Fruit fly (Drosophila melanogaster) ovary, adult (tissue): ENCODE data around the gene CG2444.
A peak's percentile ranks its signal among the peaks of the same experiment; 100 is the strongest.

ENCODE experiments used
- CG17801 ChIP-seq: fragments of 200-800 bp; optimal IDR thresholded peaks from 2 replicates; lab custom pipeline; 2019; ENCODE audit warnings: missing biosample characterization, mild to moderate bottlenecking, missing genetic modification characterization, moderate library complexity; ENCODE audit not compliant: partially characterized antibody

Gene CG2444

dm6 chrX:11680405-11680804 lies 24.7 kb downstream of the CG2444 start:
- peak; percentile 74 for TF ChIP-seq CG17801 (GFP tag; lab: Kevin White, UChicago)

dm6 chrX:11679461-11679860 lies 25.6 kb downstream of the CG2444 start:
- peak; percentile 1 for TF ChIP-seq CG17801 (GFP tag; lab: Kevin White, UChicago)

dm6 chrX:11678539-11679040 lies 26.5 kb downstream of the CG2444 start, which contains the start of the genes Vlet and bif:
Gene Vlet (minus strand): TSS chrX:11678589.
Gene bif (plus strand): TSS chrX:11678970.
- TF ChIP-seq CG17801 (GFP tag; lab: Kevin White, UChicago), result peak; percentile 74

- no peak for TF ChIP-seq CG17801 (GFP tag; lab: Kevin White, UChicago)
Observed at dm6 chrX:11664058-11664457, 41.0 kb downstream of the CG2444 start.

DNA sequence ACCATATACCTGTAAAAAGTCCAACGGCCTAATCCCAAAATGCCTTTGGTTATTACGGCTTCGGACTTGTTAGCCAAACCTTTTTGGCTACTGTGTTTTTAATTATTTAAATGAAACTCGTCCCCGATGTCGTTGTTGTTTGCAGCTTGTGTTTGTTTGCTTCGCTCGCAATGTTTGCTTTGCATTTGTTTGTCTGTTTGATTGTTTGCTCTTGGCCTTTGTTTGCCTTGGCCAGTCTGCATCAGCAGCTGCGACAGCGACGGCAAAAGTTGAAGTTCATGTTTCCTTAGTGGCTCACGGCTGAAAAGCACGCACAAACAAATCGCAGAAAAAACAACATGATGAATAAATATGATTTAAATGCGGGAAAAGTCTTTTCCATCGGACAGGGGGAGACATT lies 44.6 kb downstream of the CG2444 start:
- no peak for TF ChIP-seq CG17801 (GFP tag; lab: Kevin White, UChicago)

DNA sequence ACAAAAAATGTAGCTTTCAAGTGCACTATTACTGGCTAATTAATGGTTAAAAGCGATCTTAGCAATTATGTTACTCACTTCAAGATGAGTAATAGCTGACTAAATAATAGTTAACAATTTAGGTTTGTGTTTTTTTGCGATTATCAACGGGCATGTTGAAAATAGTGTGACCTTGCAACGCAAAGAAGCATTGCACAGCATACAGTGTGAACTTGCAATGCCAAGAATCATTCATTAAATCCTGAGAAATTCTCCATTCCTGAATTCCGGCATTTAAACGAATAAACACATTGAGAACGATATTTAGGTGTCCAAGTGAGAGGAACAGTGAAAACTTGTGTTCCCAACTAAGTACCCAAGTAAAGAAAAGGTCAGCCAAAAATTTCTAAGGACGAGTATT lies 45.5 kb downstream of the CG2444 start:
- TF ChIP-seq CG17801 (GFP tag; lab: Kevin White, UChicago), result no peak

DNA sequence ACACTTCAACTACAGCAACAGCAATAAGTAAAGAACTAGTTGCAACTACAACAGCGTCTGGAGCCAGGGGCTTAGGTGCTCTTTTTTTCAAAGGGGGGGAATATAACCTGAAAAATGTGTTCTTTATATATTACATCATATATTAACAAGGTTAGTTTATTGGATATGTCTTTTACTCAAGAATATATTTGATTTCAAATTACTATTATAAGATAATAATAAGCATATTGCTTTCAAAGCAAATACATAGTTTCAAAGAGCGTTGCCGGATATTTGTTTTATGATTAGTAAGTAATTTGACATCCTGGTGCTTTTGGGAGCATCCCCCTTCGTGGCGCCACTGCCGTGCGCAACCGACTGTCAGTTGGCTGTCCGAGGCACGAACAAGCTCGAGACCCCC lies 46.0 kb downstream of the CG2444 start:
- peak; percentile 91 for TF ChIP-seq CG17801 (GFP tag; lab: Kevin White, UChicago)

- TF ChIP-seq CG17801 (GFP tag; lab: Kevin White, UChicago), result peak; percentile 93
Observed at dm6 chrX:11658181-11658842, 46.8 kb downstream of the CG2444 start.

DNA sequence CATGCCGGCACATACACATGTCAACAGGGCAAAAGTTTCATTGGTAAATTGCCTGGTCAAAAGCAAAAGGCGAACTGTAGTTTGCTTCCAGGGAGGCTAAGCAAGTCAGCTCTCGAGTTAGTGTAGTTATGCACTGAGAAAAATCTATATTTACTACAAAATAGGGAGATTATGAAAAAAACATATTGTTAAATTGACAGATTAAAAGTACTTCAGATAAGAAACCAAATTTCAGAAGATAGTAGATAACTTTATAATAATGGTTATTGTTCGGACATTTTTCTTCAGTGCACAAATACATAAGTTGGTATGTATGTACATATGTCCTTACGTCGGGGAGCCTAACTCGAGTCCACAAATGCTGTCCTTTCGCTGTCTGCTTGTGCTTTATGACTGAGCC lies 48.0 kb downstream of the CG2444 start:
- no peak for TF ChIP-seq CG17801 (GFP tag; lab: Kevin White, UChicago)
